Worm (Caenorhabditis elegans): Measurements from ENCODE around the gene pes-5.

Gene pes-5

ce11 chrII:11874674-11875198 lies 44.9 kb upstream of the pes-5 start, which contains the start of the genes npp-3 and top-2 (continued):
- TF ChIP-seq cebp-1 (GFP tag; IDR thresholded peaks at IDR 0.05) = peak; percentile 69; the same call in 1 of the 2 replicates
- peak; percentile 88 for TF ChIP-seq cebp-1 (tag; optimal IDR thresholded peaks at IDR 0.05)
- peak; percentile 99 for TF ChIP-seq dpl-1 (GFP tag; optimal IDR thresholded peaks at IDR 0.05)
- TF ChIP-seq madf-6 (GFP tag; IDR thresholded peaks at IDR 0.05) = peak; percentile 99
- TF ChIP-seq dox-1 (GFP tag; IDR thresholded peaks at IDR 0.05) = peak; percentile 96
- peak; percentile 97 for TF ChIP-seq tlf-1 (GFP tag; optimal IDR thresholded peaks at IDR 0.05)
- no peak for TF ChIP-seq pha-4 (tag; optimal IDR thresholded peaks at IDR 0.05)
- TF ChIP-seq F57C9.4 (tag; optimal IDR thresholded peaks at IDR 0.05) = no peak
- TF ChIP-seq ztf-28 (GFP tag; IDR thresholded peaks at IDR 0.05) = peak; percentile 85
- peak; percentile 95 for TF ChIP-seq xnd-1 (tag; optimal IDR thresholded peaks at IDR 0.05)
- TF ChIP-seq F39B2.1 (GFP tag; IDR thresholded peaks at IDR 0.05) = peak; percentile 59; the same call in 1 of the 2 replicates
- peak; percentile 30 for TF ChIP-seq die-1 (tag; optimal IDR thresholded peaks at IDR 0.05)
- TF ChIP-seq gei-17 (GFP tag; optimal IDR thresholded peaks at IDR 0.05) = peak; percentile 57
- 0 out of 2 replicates have a peak, but pooled peaks have one; percentile 67 for TF ChIP-seq let-526 (GFP tag; IDR thresholded peaks at IDR 0.05)
- TF ChIP-seq sea-2 (GFP tag; IDR thresholded peaks at IDR 0.05) = no peak
- TF ChIP-seq hmg-20 (GFP tag; IDR thresholded peaks at IDR 0.05) = peak; percentile 79; the same call in 1 of the 2 replicates
- 0 out of 2 replicates have a peak, but pooled peaks have one; percentile 37 for TF ChIP-seq Y56A3A.18 (GFP tag; IDR thresholded peaks at IDR 0.05)
- TF ChIP-seq rcor-1 (GFP tag; IDR thresholded peaks at IDR 0.05) = peak; percentile 95
- TF ChIP-seq K12H6.12 (tag; optimal IDR thresholded peaks at IDR 0.05) = peak; percentile 84
- TF ChIP-seq nfyb-1 (GFP tag; IDR thresholded peaks at IDR 0.05) = peak; percentile 97
- 0 out of 2 replicates have a peak, but pooled peaks have one; percentile 49 for TF ChIP-seq ztf-6 (GFP tag; IDR thresholded peaks at IDR 0.05)
- peak; percentile 78 for TF ChIP-seq repo-1 (tag; optimal IDR thresholded peaks at IDR 0.05)
- TF ChIP-seq sdz-38 (tag; optimal IDR thresholded peaks at IDR 0.05) = no peak
- no peak for TF ChIP-seq T07F8.4 (tag; optimal IDR thresholded peaks at IDR 0.05)
- no peak for TF ChIP-seq bed-1 (GFP tag; IDR thresholded peaks at IDR 0.05)
- no peak for TF ChIP-seq zim-3 (tag; optimal IDR thresholded peaks at IDR 0.05)
- peak; percentile 39 for TF ChIP-seq snpc-1.1 (tag; optimal IDR thresholded peaks at IDR 0.05; ENCODE audit: insufficient read depth)
- peak; percentile 96 for TF ChIP-seq madf-3 (GFP tag; IDR thresholded peaks at IDR 0.05)
- TF ChIP-seq akir-1 (GFP tag; optimal IDR thresholded peaks at IDR 0.05) = no peak
- peak; percentile 11; the same call in 1 of the 2 replicates for TF ChIP-seq lin-26 (GFP tag; IDR thresholded peaks at IDR 0.05)
- peak; percentile 91 for TF ChIP-seq lir-1 (GFP tag; conservative IDR thresholded peaks at IDR 0.05)
- TF ChIP-seq F33H1.4 (GFP tag; IDR thresholded peaks at IDR 0.05) = peak; percentile 99
- peak; percentile 90 for TF ChIP-seq Y67H2A.10 (GFP tag; conservative IDR thresholded peaks at IDR 0.05)
- TF ChIP-seq nfya-2 (GFP tag; IDR thresholded peaks at IDR 0.05) = 0 out of 2 replicates have a peak, but pooled peaks have one; percentile 34
- no peak for TF ChIP-seq lin-40 (tag; optimal IDR thresholded peaks at IDR 0.05)
- peak; percentile 98 for TF ChIP-seq ceh-91 (GFP tag; IDR thresholded peaks at IDR 0.05)
- no peak for TF ChIP-seq lsy-27 (tag; optimal IDR thresholded peaks at IDR 0.05; ENCODE audit: borderline replicate concordance, insufficient read depth)

- TF ChIP-seq ets-4 (GFP tag; optimal IDR thresholded peaks at IDR 0.05) = no peak
- TF ChIP-seq die-1 (tag; optimal IDR thresholded peaks at IDR 0.05) = no peak
- 0 out of 2 replicates have a peak, but pooled peaks have one; percentile 41 for TF ChIP-seq bed-1 (GFP tag; IDR thresholded peaks at IDR 0.05)
- no peak for TF ChIP-seq him-1 (tag; optimal IDR thresholded peaks at IDR 0.05)
- TF ChIP-seq lin-26 (GFP tag; IDR thresholded peaks at IDR 0.05) = peak; percentile 57; the same call in 1 of the 2 replicates
- peak; percentile 37; the same call in 1 of the 2 replicates for TF ChIP-seq zfh-2 (GFP tag; conservative IDR thresholded peaks at IDR 0.05)
- TF ChIP-seq F37B4.10 (GFP tag; IDR thresholded peaks at IDR 0.05) = 0 out of 2 replicates have a peak, but pooled peaks have one; percentile 69
Observed at ce11 chrII:11868893-11869292, 39.1 kb upstream of the pes-5 start.

Data from whole organism, young adult.